Fruit fly (Drosophila melanogaster) whole organism, embryonic: Measurements from ENCODE around the gene orion.

Experiments used
- B-H2 ChIP-seq: fragments of 200-800 bp; sonication (Bioruptor generic); optimal IDR thresholded peaks from 2 replicates; lab custom pipeline; 2018; ENCODE audit warnings: missing biosample characterization, mild to moderate bottlenecking, missing genetic modification characterization
- CG11456 ChIP-seq: fragments of 200-800 bp; sonication (Bioruptor generic); IDR thresholded peaks from 3 replicates; pipeline ENCODE4 v1.3.6; 2022; ENCODE audit warnings: missing biosample characterization, missing genetic modification characterization
- CG11504 ChIP-seq: fragments of 200-800 bp; sonication (Bioruptor generic); optimal IDR thresholded peaks from 3 replicates; lab custom pipeline; 2019; ENCODE audit warnings: missing biosample characterization, mild to moderate bottlenecking, missing genetic modification characterization, moderate library complexity
- CG14014 ChIP-seq: fragments of 200-800 bp; sonication (Bioruptor generic); IDR thresholded peaks from 2 replicates; pipeline ENCODE4 v1.3.6; 2022; ENCODE audit warnings: missing biosample characterization, missing genetic modification characterization
- CG15479 ChIP-seq: fragments of 200-800 bp; sonication (Bioruptor generic); optimal IDR thresholded peaks from 3 replicates; lab custom pipeline; 2019; ENCODE audit warnings: missing biosample characterization, mild to moderate bottlenecking, missing genetic modification characterization, moderate library complexity
- CG1792 ChIP-seq: fragments of 200-800 bp; sonication (Bioruptor generic); optimal IDR thresholded peaks from 2 replicates; lab custom pipeline; 2016; ENCODE audit warnings: missing biosample characterization, missing genetic modification characterization
- CG2129 ChIP-seq: fragments of 200-800 bp; sonication (Bioruptor generic); IDR thresholded peaks from 2 replicates; pipeline ENCODE4 v1.3.6; 2022; ENCODE audit warnings: missing biosample characterization, missing genetic modification characterization; ENCODE audit not compliant: partially characterized antibody
- CG2202 ChIP-seq: fragments of 200-800 bp; sonication (Bioruptor generic); optimal IDR thresholded peaks from 2 replicates; lab custom pipeline; 2018; ENCODE audit warnings: missing biosample characterization, mild to moderate bottlenecking, missing genetic modification characterization
- CG30020 ChIP-seq: fragments of 200-800 bp; optimal IDR thresholded peaks from 2 replicates; lab custom pipeline; 2019; ENCODE audit warnings: missing biosample characterization, mild to moderate bottlenecking, missing genetic modification characterization, moderate library complexity
- CG31365 ChIP-seq: fragments of 200-800 bp; sonication (Bioruptor generic); optimal IDR thresholded peaks from 2 replicates; lab custom pipeline; 2018; ENCODE audit warnings: missing biosample characterization, mild to moderate bottlenecking, missing genetic modification characterization
- CG3995 ChIP-seq: fragments of 200-800 bp; sonication (Bioruptor generic); optimal IDR thresholded peaks from 3 replicates; lab custom pipeline; 2016; ENCODE audit warnings: missing biosample characterization, missing genetic modification characterization
- CG42726 ChIP-seq: fragments of 200-800 bp; sonication (Bioruptor generic); IDR thresholded peaks from 2 replicates; pipeline ENCODE4 v1.3.6; 2022; ENCODE audit warnings: missing biosample characterization, missing genetic modification characterization; ENCODE audit not compliant: partially characterized antibody
- CG5953 ChIP-seq: fragments of 200-800 bp; sonication (Bioruptor generic); IDR thresholded peaks from 2 replicates; pipeline ENCODE4 v1.3.6; 2022; ENCODE audit warnings: missing biosample characterization, missing genetic modification characterization
- CG6791 ChIP-seq: fragments of 200-800 bp; sonication (Bioruptor generic); IDR thresholded peaks from 3 replicates; pipeline ENCODE4 v1.3.6; 2022; ENCODE audit warnings: missing biosample characterization, missing genetic modification characterization; ENCODE audit not compliant: partially characterized antibody
- CG7745 ChIP-seq: fragments of 200-800 bp; sonication (Bioruptor generic); optimal IDR thresholded peaks from 2 replicates; lab custom pipeline; 2018; ENCODE audit warnings: missing biosample characterization, mild to moderate bottlenecking, missing genetic modification characterization, moderate library complexity
- CG7987 ChIP-seq: fragments of 200-800 bp; sonication (Bioruptor generic); optimal IDR thresholded peaks from 2 replicates; lab custom pipeline; 2018; ENCODE audit warnings: missing biosample characterization, mild to moderate bottlenecking, missing genetic modification characterization, moderate library complexity
- CG8478 ChIP-seq: fragments of >200 bp; optimal IDR thresholded peaks from 2 replicates; lab custom pipeline; 2018
- D ChIP-seq, 2 experiments: fragments of 200-800 bp in 1 of 2; fragments of >200 bp in 1 of 2; sonication (Bioruptor generic) in 1 of 2; optimal IDR thresholded peaks; 2 replicates in 1 of 2; 3 replicates in 1 of 2; lab custom pipeline; 2017; ENCODE audit warnings: mild to moderate bottlenecking in 1 of 2, missing biosample characterization in 1 of 2, missing genetic modification characterization in 1 of 2, missing genetic modification reagents in 1 of 2
- Dad ChIP-seq: fragments of 200-800 bp; sonication (Bioruptor generic); optimal IDR thresholded peaks from 3 replicates; lab custom pipeline; 2016; ENCODE audit warnings: missing biosample characterization, missing genetic modification characterization
- Dfd ChIP-seq, 2 experiments: fragments of >200 bp; optimal IDR thresholded peaks; 2 replicates each; lab custom pipeline; 2017; ENCODE audit warnings: missing biosample characterization in 2 of 2, missing genetic modification characterization in 2 of 2
- Eip74EF ChIP-seq, 2 experiments: fragments of 200-800 bp in 1 of 2; fragments of >200 bp in 1 of 2; sonication (Bioruptor generic) in 1 of 2; optimal IDR thresholded peaks; 2 replicates each; lab custom pipeline; 2017 to 2019; ENCODE audit warnings: missing biosample characterization in 2 of 2, missing genetic modification characterization in 2 of 2, mild to moderate bottlenecking in 1 of 2, moderate library complexity in 1 of 2
- GATAe ChIP-seq: fragments of 200-800 bp; sonication (Bioruptor generic); conservative IDR thresholded peaks from 2 replicates; pipeline ENCODE4 v1.3.6; 2022; ENCODE audit warnings: missing biosample characterization, missing genetic modification characterization
- Hmr ChIP-seq: fragments of 200-800 bp; sonication (Bioruptor generic); optimal IDR thresholded peaks from 3 replicates; lab custom pipeline; 2017; ENCODE audit warnings: mild to moderate bottlenecking, missing biosample characterization, missing genetic modification reagents, missing genetic modification characterization
- Scr ChIP-seq: fragments of 200-800 bp; sonication (Bioruptor generic); IDR thresholded peaks from 2 replicates; pipeline ENCODE4 v1.3.6; 2022; ENCODE audit warnings: missing biosample characterization, missing genetic modification characterization; ENCODE audit not compliant: partially characterized antibody
- Side ChIP-seq: fragments of 200-800 bp; sonication (Bioruptor generic); optimal IDR thresholded peaks from 2 replicates; lab custom pipeline; 2016; ENCODE audit warnings: missing biosample characterization, missing genetic modification characterization
- Sox100B ChIP-seq: fragments of 200-800 bp; sonication (Bioruptor generic); optimal IDR thresholded peaks from 3 replicates; lab custom pipeline; 2018; ENCODE audit warnings: missing biosample characterization, mild to moderate bottlenecking, missing genetic modification characterization
- al ChIP-seq: fragments of 200-800 bp; sonication (Bioruptor generic); IDR thresholded peaks from 2 replicates; pipeline ENCODE4 v1.3.6; 2022; ENCODE audit warnings: missing biosample characterization, missing genetic modification characterization
- bowl ChIP-seq: fragments of 200-800 bp; sonication (Bioruptor generic); IDR thresholded peaks from 2 replicates; pipeline ENCODE4 v1.3.6; 2022; ENCODE audit warnings: missing biosample characterization, missing genetic modification characterization
- cg ChIP-seq: fragments of 200-800 bp; sonication (Bioruptor generic); optimal IDR thresholded peaks from 3 replicates; lab custom pipeline; 2019; ENCODE audit warnings: missing biosample characterization, mild to moderate bottlenecking, missing genetic modification characterization, moderate library complexity
- chinmo ChIP-seq: fragments of 200-800 bp; sonication (Bioruptor generic); IDR thresholded peaks from 4 replicates; pipeline ENCODE4 v1.3.6; 2022; ENCODE audit warnings: missing biosample characterization, missing genetic modification characterization; ENCODE audit not compliant: partially characterized antibody
- dan ChIP-seq: fragments of 200-800 bp; sonication (Bioruptor generic); IDR thresholded peaks from 2 replicates; pipeline ENCODE4 v1.3.6; 2022; ENCODE audit warnings: missing biosample characterization, missing genetic modification characterization
- disco-r ChIP-seq: fragments of 200-800 bp; sonication (Bioruptor generic); optimal IDR thresholded peaks from 2 replicates; lab custom pipeline; 2016; ENCODE audit warnings: missing biosample characterization, missing genetic modification characterization
- gcm ChIP-seq: fragments of 200-800 bp; sonication (Bioruptor generic); optimal IDR thresholded peaks from 2 replicates; lab custom pipeline; 2019; ENCODE audit warnings: missing biosample characterization, mild to moderate bottlenecking, missing genetic modification characterization, moderate library complexity
- gt ChIP-seq: fragments of 200-800 bp; sonication (Bioruptor generic); IDR thresholded peaks from 2 replicates; pipeline ENCODE4 v1.3.6; 2022; ENCODE audit warnings: missing biosample characterization, missing genetic modification characterization
- kay ChIP-seq: fragments of 200-800 bp; sonication (Bioruptor generic); optimal IDR thresholded peaks from 2 replicates; lab custom pipeline; 2016; ENCODE audit warnings: missing biosample characterization, missing genetic modification characterization
- knrl ChIP-seq: fragments of 200-800 bp; sonication (Bioruptor generic); IDR thresholded peaks from 3 replicates; pipeline ENCODE4 v1.3.6; 2022; ENCODE audit warnings: missing biosample characterization, missing genetic modification characterization; ENCODE audit not compliant: partially characterized antibody
- nom ChIP-seq: fragments of 200-800 bp; sonication (Bioruptor generic); optimal IDR thresholded peaks from 2 replicates; lab custom pipeline; 2017; ENCODE audit warnings: missing biosample characterization, missing genetic modification characterization, mild to moderate bottlenecking, moderate library complexity, missing genetic modification reagents
- peb ChIP-seq: fragments of 200-800 bp; sonication (Bioruptor generic); IDR thresholded peaks from 2 replicates; pipeline ENCODE4 v1.3.6; 2022; ENCODE audit warnings: missing biosample characterization, missing genetic modification characterization
- prd ChIP-seq, 3 experiments: fragments of >200 bp in 2 of 3; fragments of 200-800 bp in 1 of 3; sonication (Bioruptor generic) in 1 of 3; optimal IDR thresholded peaks in 2 of 3; IDR thresholded peaks in 1 of 3; 2 replicates in 2 of 3; 3 replicates in 1 of 3; pipeline versions ENCODE4 v1.3.6 to Lab custom; 2017 to 2022; ENCODE audit warnings: missing biosample characterization in 1 of 3, missing genetic modification characterization in 1 of 3
- ranshi ChIP-seq: fragments of 200-800 bp; sonication (Bioruptor generic); IDR thresholded peaks from 2 replicates; pipeline ENCODE4 v1.3.6; 2022; ENCODE audit warnings: missing biosample characterization, missing genetic modification characterization
- sens-2 ChIP-seq: fragments of 200-800 bp; sonication (Bioruptor generic); IDR thresholded peaks from 2 replicates; pipeline ENCODE4 v1.3.6; 2022; ENCODE audit warnings: missing biosample characterization, missing genetic modification characterization
- sqz ChIP-seq: fragments of 200-800 bp; sonication (Bioruptor generic); optimal IDR thresholded peaks from 3 replicates; lab custom pipeline; 2018; ENCODE audit warnings: missing biosample characterization, mild to moderate bottlenecking, missing genetic modification characterization
- sr ChIP-seq: fragments of 200-800 bp; sonication (Bioruptor generic); IDR thresholded peaks from 3 replicates; pipeline ENCODE4 v1.3.6; 2022; ENCODE audit warnings: missing biosample characterization, missing genetic modification characterization
- stwl ChIP-seq: fragments of 200-800 bp; sonication (Bioruptor generic); optimal IDR thresholded peaks from 3 replicates; lab custom pipeline; 2018; ENCODE audit warnings: missing biosample characterization, mild to moderate bottlenecking, missing genetic modification characterization, moderate library complexity
- trem ChIP-seq: fragments of 200-800 bp; optimal IDR thresholded peaks from 3 replicates; lab custom pipeline; 2019; ENCODE audit warnings: missing biosample characterization, mild to moderate bottlenecking, missing genetic modification characterization, moderate library complexity
- twi ChIP-seq: fragments of 200-800 bp; optimal IDR thresholded peaks from 2 replicates; lab custom pipeline; 2019; ENCODE audit warnings: missing biosample characterization, mild to moderate bottlenecking, missing genetic modification characterization, moderate library complexity

orion gene

DNA sequence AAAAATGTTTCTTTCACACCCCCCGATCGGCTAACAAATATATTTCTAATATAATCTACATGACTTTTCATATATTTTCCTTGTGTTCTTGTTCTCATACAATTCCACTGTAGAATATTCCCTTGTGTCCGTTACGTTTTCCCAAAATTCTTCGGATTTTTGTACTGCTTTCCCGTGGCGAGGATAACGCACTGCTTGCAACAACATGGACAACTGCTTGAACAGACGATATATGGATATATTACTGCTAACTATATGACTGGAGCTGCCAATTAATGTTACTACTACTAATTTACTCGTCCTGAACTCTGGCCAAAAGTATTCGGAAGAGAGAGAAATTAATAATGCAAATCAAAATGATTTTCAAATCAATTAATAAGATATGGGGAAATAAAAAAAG is 21.8 kb downstream of the orion start:
- TF ChIP-seq sqz (no peak), CG31365 (peak; percentile 91), Dfd (GFP tag; optimal IDR thresholded peaks at IDR 0.05; lab: Kevin White, UChicago) (peak in 1 of 2 experiments; percentile 20), stwl (tag; lab: Kevin White, UChicago) (peak; percentile 8)

DNA sequence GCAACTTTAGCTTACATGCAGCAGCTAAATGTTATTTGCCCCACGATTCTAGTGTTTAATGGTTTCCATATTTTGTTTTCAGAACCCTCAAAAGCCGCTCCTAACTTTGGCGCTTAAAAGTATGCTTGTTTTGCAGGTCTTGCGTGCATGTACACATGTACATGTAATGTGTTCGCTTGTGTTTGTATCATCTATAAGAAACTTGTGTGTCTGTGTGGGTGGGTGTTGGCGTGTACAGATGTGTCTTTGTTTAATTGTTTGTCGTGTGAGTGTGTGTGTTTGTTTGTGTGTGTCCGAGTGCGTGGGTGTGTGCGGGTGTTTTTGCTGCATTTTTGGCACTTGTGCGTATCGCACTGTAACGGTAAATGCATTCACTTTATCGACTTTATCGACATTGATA is 23.6 kb downstream of the orion start:
- peak; percentile 83 for TF ChIP-seq CG8478 (lab: Kevin White, UChicago)
- TF ChIP-seq sens-2 (GFP tag; lab: Robert Waterston, UW) = no peak
- TF ChIP-seq CG11456 = no peak
- no peak for TF ChIP-seq bowl (GFP tag; lab: Robert Waterston, UW)
- TF ChIP-seq Eip74EF (GFP tag; optimal IDR thresholded peaks at IDR 0.05; lab: Kevin White, UChicago) = no peak
- no peak for TF ChIP-seq CG1792 (GFP tag; lab: Kevin White, UChicago)
- no peak for TF ChIP-seq Sox100B (GFP tag; lab: Kevin White, UChicago)
- peak in 1 of 2 experiments; percentile 41 for TF ChIP-seq Dfd (GFP tag; optimal IDR thresholded peaks at IDR 0.05; lab: Kevin White, UChicago)
- no peak for TF ChIP-seq sr (GFP tag; lab: Robert Waterston, UW)
- TF ChIP-seq gcm = no peak
- TF ChIP-seq CG7745 (tag; lab: Kevin White, UChicago) = no peak
- peak; percentile 92 for TF ChIP-seq cg (GFP tag; lab: Kevin White, UChicago)
- no peak for TF ChIP-seq prd (optimal IDR thresholded peaks at IDR 0.05; lab: Kevin White, UChicago)
- TF ChIP-seq prd (GFP tag; IDR thresholded peaks at IDR 0.05; lab: Robert Waterston, UW) = no peak
- TF ChIP-seq ranshi (GFP tag; lab: Robert Waterston, UW) = no peak
- TF ChIP-seq trem = no peak
- no peak for TF ChIP-seq disco-r (GFP tag; lab: Kevin White, UChicago)
- no peak for TF ChIP-seq D (optimal IDR thresholded peaks at IDR 0.05; lab: Kevin White, UChicago)
- no peak for TF ChIP-seq D (GFP tag; optimal IDR thresholded peaks at IDR 0.05; lab: Kevin White, UChicago)
- TF ChIP-seq gt = no peak
- no peak for TF ChIP-seq peb
- TF ChIP-seq Scr (GFP tag; lab: Robert Waterston, UW) = 0 out of 2 replicates have a peak, but pooled peaks have one; percentile 14
- TF ChIP-seq nom (GFP tag; lab: Kevin White, UChicago) = no peak
- TF ChIP-seq Side (GFP tag; lab: Kevin White, UChicago) = no peak
- TF ChIP-seq dan (GFP tag; lab: Robert Waterston, UW) = no peak
- 0 out of 4 replicates have a peak, but pooled peaks have one; percentile 37 for TF ChIP-seq chinmo (GFP tag; lab: Robert Waterston, UW)
- TF ChIP-seq, all 482 proteins: peak for 5

DNA sequence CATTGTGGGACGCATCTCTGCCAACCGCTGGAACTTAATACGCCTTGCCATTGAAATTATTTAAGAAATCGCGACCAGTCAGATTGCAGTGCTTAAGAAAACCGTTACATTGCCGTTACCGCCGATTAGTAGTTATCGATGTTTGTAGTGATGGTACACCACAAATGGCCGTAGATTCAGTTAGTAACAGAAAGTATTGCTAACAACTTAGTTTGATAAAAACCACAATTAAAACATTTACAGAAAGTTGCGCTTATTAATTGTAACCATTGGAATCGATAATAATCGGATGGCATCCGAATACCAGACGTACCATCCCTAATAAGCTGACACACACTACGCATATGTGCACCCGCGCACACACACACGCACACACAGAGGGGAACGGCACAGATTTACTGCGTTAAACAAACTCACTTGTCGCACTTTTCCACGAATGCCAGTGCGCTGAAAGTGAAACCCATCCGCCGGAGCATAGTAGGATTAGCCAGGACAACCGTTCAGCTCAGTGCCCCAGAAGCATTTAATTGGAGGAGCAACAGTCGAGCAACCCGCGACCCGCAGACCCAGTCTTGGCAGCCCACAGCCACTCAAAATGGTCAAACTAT is 26.5 kb downstream of the orion start, which contains the start of the genes hdm and Ykt6:
Gene hdm, minus strand, starts transcription at position 51 of the 608 bp plus-strand sequence.
Gene Ykt6, plus strand, starts transcription at position 329 of the 608 bp plus-strand sequence.
- TF ChIP-seq CG6791 (peak; percentile 91), Hmr (no peak), CG11504 (tag; lab: Kevin White, UChicago) (no peak), twi (peak; percentile 68), B-H2 (GFP tag; lab: Kevin White, UChicago) (peak; percentile 83), CG42726 (GFP tag; lab: Robert Waterston, UW) (peak; percentile 86), CG3995 (GFP tag; lab: Kevin White, UChicago) (peak; percentile 88), Dad (GFP tag; lab: Kevin White, UChicago) (peak; percentile 72), CG2202 (tag; lab: Kevin White, UChicago) (peak; percentile 59), al (peak; percentile 75; the same call in 1 of the 2 replicates), CG15479 (GFP tag; lab: Kevin White, UChicago) (no peak), CG14014 (GFP tag; lab: Robert Waterston, UW) (peak; percentile 81), GATAe (no peak), ranshi (GFP tag; lab: Robert Waterston, UW) (peak; percentile 82), CG7987 (peak; percentile 43), knrl (GFP tag; lab: Robert Waterston, UW) (peak; percentile 94), kay (GFP tag; lab: Kevin White, UChicago) (peak; percentile 79), CG30020 (peak; percentile 44), CG2129 (peak; percentile 93), CG5953 (GFP tag; lab: Robert Waterston, UW) (peak; percentile 62)
